Worm (Caenorhabditis elegans): Measurements from ENCODE around the gene sri-19.

DNA sequence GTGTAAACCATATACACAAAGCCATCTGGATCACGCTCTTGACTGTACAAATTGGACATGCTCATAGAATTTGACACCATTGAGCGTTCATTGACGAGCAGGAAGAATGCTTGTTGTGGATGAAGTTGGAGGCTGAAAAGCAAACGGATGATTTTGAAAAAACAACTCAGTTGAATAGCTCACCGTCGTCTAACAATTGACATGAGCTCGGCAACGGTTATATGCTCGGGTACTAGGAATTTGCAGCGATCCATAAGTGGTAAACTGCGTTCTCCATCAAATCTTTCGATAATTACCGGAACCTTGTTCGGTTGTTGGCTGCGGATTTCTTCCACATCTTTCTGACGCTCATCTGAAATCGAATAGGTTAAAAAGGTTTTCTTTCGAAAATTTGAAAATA, 23.4 kb upstream of the sri-19 start:
- TF ChIP-seq ceh-83 (GFP tag; optimal IDR thresholded peaks at IDR 0.05) (no peak), sptf-1 (tag; optimal IDR thresholded peaks at IDR 0.05) (no peak), mep-1 (tag; optimal IDR thresholded peaks at IDR 0.05) (no peak), nhr-237 (tag; optimal IDR thresholded peaks at IDR 0.05) (no peak), bed-3 (GFP tag; optimal IDR thresholded peaks at IDR 0.05) (no peak), flh-1 (GFP tag; optimal IDR thresholded peaks at IDR 0.05) (no peak), unc-39 (tag; optimal IDR thresholded peaks at IDR 0.05) (no peak), snpc-4 (tag; optimal IDR thresholded peaks at IDR 0.05) (no peak), nhr-2 (tag; optimal IDR thresholded peaks at IDR 0.05) (no peak), lin-13 (tag; optimal IDR thresholded peaks at IDR 0.05) (no peak), ces-1 (GFP tag; optimal IDR thresholded peaks at IDR 0.05) (no peak), ceh-43 (GFP tag; optimal IDR thresholded peaks at IDR 0.05) (no peak), pha-4 (tag; optimal IDR thresholded peaks at IDR 0.05) (no peak), nhr-76 (tag; optimal IDR thresholded peaks at IDR 0.05) (no peak)

Measured in whole organism, mixed stage, embryonic.